Fruit fly (Drosophila melanogaster) whole organism, embryonic: ENCODE results near the gene CG3119.
A peak's percentile ranks its signal among the peaks of the same experiment; 100 is the strongest.

Experiments used
- Abd-B ChIP-seq: fragments of 200-800 bp; sonication (Bioruptor generic); optimal IDR thresholded peaks from 2 replicates; lab custom pipeline; 2018; ENCODE audit warnings: missing biosample characterization, mild to moderate bottlenecking, missing genetic modification characterization, moderate library complexity
- Atf-2 ChIP-seq: fragments of 200-800 bp; sonication (Bioruptor generic); optimal IDR thresholded peaks from 2 replicates; lab custom pipeline; 2016; ENCODE audit warnings: missing biosample characterization, missing genetic modification characterization
- CG10543 ChIP-seq: fragments of 200-800 bp; sonication (Bioruptor generic); optimal IDR thresholded peaks from 3 replicates; lab custom pipeline; 2017; ENCODE audit warnings: missing biosample characterization, mild to moderate bottlenecking, missing genetic modification characterization, moderate library complexity
- CG14014 ChIP-seq: fragments of 200-800 bp; sonication (Bioruptor generic); IDR thresholded peaks from 2 replicates; pipeline ENCODE4 v1.3.6; 2022; ENCODE audit warnings: missing biosample characterization, missing genetic modification characterization
- CG16779 ChIP-seq: fragments of 200-800 bp; sonication (Bioruptor generic); IDR thresholded peaks from 2 replicates; pipeline ENCODE4 v1.3.6; 2022; ENCODE audit warnings: missing biosample characterization, missing genetic modification characterization
- CG18476 ChIP-seq: fragments of 200-800 bp; sonication (Bioruptor generic); optimal IDR thresholded peaks from 2 replicates; lab custom pipeline; 2016; ENCODE audit warnings: missing biosample characterization, mild to moderate bottlenecking, missing genetic modification characterization
- CG2889 ChIP-seq: fragments of 200-800 bp; sonication (Bioruptor generic); IDR thresholded peaks from 3 replicates; pipeline ENCODE4 v1.3.6; 2022; ENCODE audit warnings: missing biosample characterization, missing genetic modification characterization
- CG33213 ChIP-seq: fragments of 200-800 bp; sonication (Bioruptor generic); optimal IDR thresholded peaks from 3 replicates; lab custom pipeline; 2016; ENCODE audit warnings: missing biosample characterization, missing genetic modification characterization
- CG3995 ChIP-seq: fragments of 200-800 bp; sonication (Bioruptor generic); optimal IDR thresholded peaks from 3 replicates; lab custom pipeline; 2016; ENCODE audit warnings: missing biosample characterization, missing genetic modification characterization
- CG42726 ChIP-seq: fragments of 200-800 bp; sonication (Bioruptor generic); IDR thresholded peaks from 2 replicates; pipeline ENCODE4 v1.3.6; 2022; ENCODE audit warnings: missing biosample characterization, missing genetic modification characterization; ENCODE audit not compliant: partially characterized antibody
- CG4328 ChIP-seq: fragments of 200-800 bp; sonication (Bioruptor generic); optimal IDR thresholded peaks from 3 replicates; lab custom pipeline; 2017; ENCODE audit warnings: missing biosample characterization, missing genetic modification reagents, missing genetic modification characterization
- CG43689 ChIP-seq: fragments of 200-800 bp; sonication (Bioruptor generic); IDR thresholded peaks from 2 replicates; pipeline ENCODE4 v1.3.6; 2022; ENCODE audit warnings: missing biosample characterization, missing genetic modification characterization
- CG6272 ChIP-seq: fragments of 200-800 bp; sonication (Bioruptor generic); IDR thresholded peaks from 2 replicates; pipeline ENCODE4 v1.3.6; 2022; ENCODE audit warnings: missing biosample characterization, missing genetic modification characterization
- CG8765 ChIP-seq: fragments of 200-800 bp; sonication (Bioruptor generic); IDR thresholded peaks from 2 replicates; pipeline ENCODE4 v1.3.6; 2022; ENCODE audit warnings: missing biosample characterization, missing genetic modification characterization
- CG9609 ChIP-seq: fragments of 200-800 bp; sonication (Bioruptor generic); optimal IDR thresholded peaks from 3 replicates; lab custom pipeline; 2016; ENCODE audit warnings: missing biosample characterization, missing genetic modification characterization
- D19A ChIP-seq: fragments of 200-800 bp; optimal IDR thresholded peaks from 3 replicates; lab custom pipeline; 2019; ENCODE audit warnings: missing biosample characterization, mild to moderate bottlenecking, missing genetic modification characterization, moderate library complexity
- D19B ChIP-seq: fragments of 200-800 bp; sonication (Bioruptor generic); optimal IDR thresholded peaks from 2 replicates; lab custom pipeline; 2017; ENCODE audit warnings: missing biosample characterization, mild to moderate bottlenecking, missing genetic modification characterization
- Dll ChIP-seq: fragments of 200-800 bp; sonication (Bioruptor generic); IDR thresholded peaks from 4 replicates; pipeline ENCODE4 v1.3.6; 2022; ENCODE audit warnings: missing biosample characterization, missing genetic modification characterization; ENCODE audit not compliant: partially characterized antibody
- HLH4C ChIP-seq: fragments of 200-800 bp; sonication (Bioruptor generic); IDR thresholded peaks from 3 replicates; pipeline ENCODE4 v1.3.6; 2022; ENCODE audit warnings: missing biosample characterization, missing genetic modification characterization; ENCODE audit not compliant: partially characterized antibody
- HLH54F ChIP-seq: fragments of 200-800 bp; sonication (Bioruptor generic); optimal IDR thresholded peaks from 3 replicates; lab custom pipeline; 2016; ENCODE audit warnings: missing biosample characterization, missing genetic modification characterization
- Hmx ChIP-seq: fragments of 200-800 bp; sonication (Bioruptor generic); optimal IDR thresholded peaks from 2 replicates; lab custom pipeline; 2016; ENCODE audit warnings: missing biosample characterization, missing genetic modification characterization
- Hsf ChIP-seq: fragments of 200-800 bp; sonication (Bioruptor generic); optimal IDR thresholded peaks from 3 replicates; lab custom pipeline; 2016; ENCODE audit warnings: missing biosample characterization, missing genetic modification characterization
- Kr ChIP-seq: fragments of 200-800 bp; sonication (Bioruptor generic); optimal IDR thresholded peaks from 2 replicates; lab custom pipeline; 2017; ENCODE audit warnings: missing biosample characterization, mild to moderate bottlenecking, missing genetic modification characterization
- Lim3 ChIP-seq: fragments of 200-800 bp; sonication (Bioruptor generic); IDR thresholded peaks from 2 replicates; pipeline ENCODE4 v1.3.6; 2022; ENCODE audit warnings: missing biosample characterization, missing genetic modification characterization
- Lpt ChIP-seq: fragments of >200 bp; optimal IDR thresholded peaks from 2 replicates; lab custom pipeline; 2018; ENCODE audit warnings: missing biosample characterization, missing genetic modification characterization
- Mes4 ChIP-seq: fragments of 200-800 bp; sonication (Bioruptor generic); optimal IDR thresholded peaks from 2 replicates; lab custom pipeline; 2016; ENCODE audit warnings: missing biosample characterization, missing genetic modification characterization
- Nf-YB ChIP-seq: fragments of 200-800 bp; sonication (Bioruptor generic); optimal IDR thresholded peaks from 3 replicates; lab custom pipeline; 2019; ENCODE audit warnings: missing biosample characterization, mild to moderate bottlenecking, missing genetic modification characterization, moderate library complexity
- NfI ChIP-seq: fragments of 200-800 bp; sonication (Bioruptor generic); optimal IDR thresholded peaks from 3 replicates; lab custom pipeline; 2018; ENCODE audit warnings: missing biosample characterization, mild to moderate bottlenecking, missing genetic modification characterization, moderate library complexity
- Ptx1 ChIP-seq: fragments of 200-800 bp; sonication (Bioruptor generic); IDR thresholded peaks from 2 replicates; pipeline ENCODE4 v1.3.6; 2022; ENCODE audit warnings: missing biosample characterization, missing genetic modification characterization
- Stat92E ChIP-seq, 3 experiments: fragments of >200 bp in 2 of 3; fragments of 200-800 bp in 1 of 3; sonication (Bioruptor generic) in 1 of 3; optimal IDR thresholded peaks; 2 replicates each; lab custom pipeline; 2017 to 2019; ENCODE audit warnings: missing biosample characterization in 3 of 3, missing genetic modification characterization in 3 of 3, mild to moderate bottlenecking in 1 of 3, moderate library complexity in 1 of 3
- abd-A ChIP-seq: fragments of 200-800 bp; sonication (Bioruptor generic); optimal IDR thresholded peaks from 3 replicates; lab custom pipeline; 2019; ENCODE audit warnings: missing biosample characterization, mild to moderate bottlenecking, missing genetic modification characterization, moderate library complexity
- bab2 ChIP-seq: fragments of 200-800 bp; sonication (Bioruptor generic); optimal IDR thresholded peaks from 2 replicates; lab custom pipeline; 2016; ENCODE audit warnings: missing biosample characterization, missing genetic modification characterization
- cg ChIP-seq: fragments of 200-800 bp; sonication (Bioruptor generic); optimal IDR thresholded peaks from 3 replicates; lab custom pipeline; 2019; ENCODE audit warnings: missing biosample characterization, mild to moderate bottlenecking, missing genetic modification characterization, moderate library complexity
- chinmo ChIP-seq: fragments of 200-800 bp; sonication (Bioruptor generic); IDR thresholded peaks from 4 replicates; pipeline ENCODE4 v1.3.6; 2022; ENCODE audit warnings: missing biosample characterization, missing genetic modification characterization; ENCODE audit not compliant: partially characterized antibody
- ci ChIP-seq: fragments of 200-800 bp; sonication (Bioruptor generic); IDR thresholded peaks from 3 replicates; pipeline ENCODE4 v1.3.6; 2022; ENCODE audit warnings: missing biosample characterization, missing genetic modification characterization
- crol ChIP-seq: fragments of 200-800 bp; sonication (Bioruptor generic); IDR thresholded peaks from 2 replicates; pipeline ENCODE4 v1.3.6; 2022; ENCODE audit warnings: missing biosample characterization, missing genetic modification characterization
- dpn ChIP-seq, 2 experiments: fragments of 200-800 bp; sonication (Bioruptor generic); optimal IDR thresholded peaks; 3 replicates each; lab custom pipeline; 2016; ENCODE audit warnings: missing biosample characterization in 2 of 2, missing genetic modification characterization in 2 of 2
- eve ChIP-seq, 2 experiments: fragments of >200 bp; optimal IDR thresholded peaks; 2 replicates each; lab custom pipeline; 2017; ENCODE audit warnings: missing biosample characterization in 2 of 2, missing genetic modification characterization in 2 of 2
- gro ChIP-seq: fragments of 200-800 bp; sonication (Bioruptor generic); optimal IDR thresholded peaks from 2 replicates; lab custom pipeline; 2016; ENCODE audit warnings: missing biosample characterization, missing genetic modification characterization
- her ChIP-seq: fragments of 200-800 bp; sonication (Bioruptor generic); optimal IDR thresholded peaks from 2 replicates; lab custom pipeline; 2016; ENCODE audit warnings: missing biosample characterization, missing genetic modification characterization
- kay ChIP-seq: fragments of 200-800 bp; sonication (Bioruptor generic); optimal IDR thresholded peaks from 2 replicates; lab custom pipeline; 2016; ENCODE audit warnings: missing biosample characterization, missing genetic modification characterization
- onecut ChIP-seq: fragments of 200-800 bp; sonication (Bioruptor generic); IDR thresholded peaks from 2 replicates; pipeline ENCODE4 v1.3.6; 2022; ENCODE audit warnings: missing biosample characterization, missing genetic modification characterization
- pan ChIP-seq, 4 experiments: fragments of >200 bp in 3 of 4; fragments of 200-800 bp in 1 of 4; sonication (Bioruptor generic) in 1 of 4; optimal IDR thresholded peaks in 3 of 4; IDR thresholded peaks in 1 of 4; 2 replicates each; pipeline versions ENCODE4 v1.3.6 to Lab custom; 2017 to 2022; ENCODE audit warnings: missing biosample characterization in 2 of 4, missing genetic modification characterization in 2 of 4, mixed read lengths in 1 of 4
- slbo ChIP-seq: fragments of 200-800 bp; sonication (Bioruptor generic); IDR thresholded peaks from 2 replicates; pipeline ENCODE4 v1.3.6; 2022; ENCODE audit warnings: missing biosample characterization, missing genetic modification characterization
- tgo ChIP-seq: fragments of 200-800 bp; sonication (Bioruptor generic); IDR thresholded peaks from 3 replicates; pipeline ENCODE4 v1.3.6; 2022; ENCODE audit warnings: missing biosample characterization, missing genetic modification characterization
- tin ChIP-seq: fragments of 200-800 bp; sonication (Bioruptor generic); optimal IDR thresholded peaks from 3 replicates; lab custom pipeline; 2016; ENCODE audit warnings: missing biosample characterization, missing genetic modification characterization
- twi ChIP-seq: fragments of 200-800 bp; optimal IDR thresholded peaks from 2 replicates; lab custom pipeline; 2019; ENCODE audit warnings: missing biosample characterization, mild to moderate bottlenecking, missing genetic modification characterization, moderate library complexity
- vfl ChIP-seq: fragments of 200-800 bp; sonication (Bioruptor generic); optimal IDR thresholded peaks from 2 replicates; lab custom pipeline; 2016; ENCODE audit warnings: missing biosample characterization, missing genetic modification characterization
- zf30C ChIP-seq: fragments of 200-800 bp; sonication (Bioruptor generic); optimal IDR thresholded peaks from 3 replicates; lab custom pipeline; 2018; ENCODE audit warnings: missing biosample characterization, mild to moderate bottlenecking, missing genetic modification characterization

Gene CG3119

dm6 chr2L:2857862-2858734 lies 20.5 kb upstream of the CG3119 start (continued):
- no peak for TF ChIP-seq vfl
- peak in 1 of 2 experiments; percentile 22 for TF ChIP-seq eve (GFP tag; optimal IDR thresholded peaks at IDR 0.05; lab: Kevin White, UChicago)
- TF ChIP-seq CG2889 (GFP tag; lab: Robert Waterston, UW) = no peak
- peak; percentile 28 for TF ChIP-seq kay (GFP tag; lab: Kevin White, UChicago)
- TF ChIP-seq CG43689 = no peak
- TF ChIP-seq Hmx (GFP tag; lab: Kevin White, UChicago) = no peak
- 0 out of 3 replicates have a peak, but pooled peaks have one; percentile 24 for TF ChIP-seq tgo (GFP tag; lab: Robert Waterston, UW)
- TF ChIP-seq Mes4 (GFP tag; lab: Kevin White, UChicago) = no peak
- TF ChIP-seq NfI (GFP tag; lab: Kevin White, UChicago) = no peak
- no peak for TF ChIP-seq HLH54F (GFP tag; lab: Kevin White, UChicago)
- peak; percentile 7 for TF ChIP-seq tin
- no peak for TF ChIP-seq Nf-YB
- no peak for TF ChIP-seq CG6272 (GFP tag; lab: Robert Waterston, UW)
- no peak for TF ChIP-seq CG33213 (GFP tag; lab: Kevin White, UChicago)
- peak; percentile 88; the same call in 3 of the 4 replicates for TF ChIP-seq chinmo
- TF ChIP-seq CG14014 (GFP tag; lab: Robert Waterston, UW) = peak; percentile 45
- TF ChIP-seq slbo (GFP tag; lab: Robert Waterston, UW) = no peak
- no peak for TF ChIP-seq CG16779
- TF ChIP-seq crol = peak; percentile 75
- TF ChIP-seq Hsf (GFP tag; lab: Kevin White, UChicago) = no peak
- no peak for TF ChIP-seq bab2 (GFP tag; lab: Kevin White, UChicago)
- TF ChIP-seq CG9609 (GFP tag; lab: Kevin White, UChicago) = no peak
- no peak for TF ChIP-seq D19B (GFP tag; lab: Kevin White, UChicago)
- TF ChIP-seq Lpt (GFP tag; lab: Kevin White, UChicago) = no peak
- TF ChIP-seq twi (tag; lab: Kevin White, UChicago) = no peak
- 0 out of 2 replicates have a peak, but pooled peaks have one; percentile 18 for TF ChIP-seq CG42726
- TF ChIP-seq cg (GFP tag; lab: Kevin White, UChicago) = peak; percentile 85
- TF ChIP-seq Stat92E (GFP tag; optimal IDR thresholded peaks at IDR 0.05; lab: Kevin White, UChicago) = no peak
- TF ChIP-seq abd-A (tag; lab: Kevin White, UChicago) = peak; percentile 42
- no peak for TF ChIP-seq Kr (GFP tag; lab: Kevin White, UChicago)
- TF ChIP-seq onecut = peak; percentile 2; the same call in 1 of the 2 replicates
- TF ChIP-seq dpn (GFP tag; optimal IDR thresholded peaks at IDR 0.05; lab: Kevin White, UChicago) = no peak
- no peak for TF ChIP-seq HLH4C (GFP tag; lab: Robert Waterston, UW)
- TF ChIP-seq CG18476 (GFP tag; lab: Kevin White, UChicago) = no peak
- no peak for TF ChIP-seq Abd-B
- TF ChIP-seq CG10543 = peak; percentile 53
- no peak for TF ChIP-seq D19A (tag; lab: Kevin White, UChicago)
- TF ChIP-seq CG3995 (GFP tag; lab: Kevin White, UChicago) = no peak
- peak; percentile 29 for TF ChIP-seq gro (GFP tag; lab: Kevin White, UChicago)
- TF ChIP-seq CG4328 (GFP tag; lab: Kevin White, UChicago) = no peak
- TF ChIP-seq zf30C = no peak
- peak; percentile 30; the same call in 1 of the 2 replicates for TF ChIP-seq Ptx1
- TF ChIP-seq her (GFP tag; lab: Kevin White, UChicago) = peak; percentile 14
- TF ChIP-seq Dll (GFP tag; lab: Robert Waterston, UW) = no peak
- no peak for TF ChIP-seq Atf-2 (GFP tag; lab: Kevin White, UChicago)
- TF ChIP-seq Lim3 (GFP tag; lab: Robert Waterston, UW) = no peak
- no peak for TF ChIP-seq pan (optimal IDR thresholded peaks at IDR 0.05; lab: Kevin White, UChicago)
- no peak for TF ChIP-seq pan (GFP tag; optimal IDR thresholded peaks at IDR 0.05 in 1 of 2, IDR thresholded peaks at IDR 0.05 in 1 of 2)
- TF ChIP-seq ci (GFP tag; lab: Robert Waterston, UW) = peak; percentile 20; the same call in 1 of the 3 replicates
- TF ChIP-seq CG8765 (GFP tag; lab: Robert Waterston, UW) = no peak
